Worm (Caenorhabditis elegans) whole organism, early embryonic: ENCODE measurements around the gene best-15.

Source experiments
- B0310.2 ChIP-seq: sonication (generic microtip); optimal IDR thresholded peaks from 2 replicates; lab custom pipeline; 2016; ENCODE audit warnings: mild to moderate bottlenecking, missing genetic modification characterization, missing compliant biosample characterization
- F13C5.2 ChIP-seq: sonication (generic microtip); optimal IDR thresholded peaks from 2 replicates; lab custom pipeline; 2017; ENCODE audit warnings: mild to moderate bottlenecking, missing genetic modification characterization, inconsistent platforms, missing compliant biosample characterization
- aly-1 ChIP-seq: sonication (generic microtip); optimal IDR thresholded peaks from 2 replicates; lab custom pipeline; 2016; ENCODE audit warnings: missing genetic modification characterization, missing compliant biosample characterization
- ama-1 ChIP-seq: fragments of 150-350 bp; optimal IDR thresholded peaks from 2 replicates; lab custom pipeline; 2014
- ceh-13 ChIP-seq: fragments of 200-800 bp; sonication (Bioruptor generic); optimal IDR thresholded peaks from 2 replicates; lab custom pipeline; 2018; ENCODE audit warnings: mild to moderate bottlenecking, missing genetic modification characterization, missing compliant biosample characterization
- ceh-36 ChIP-seq: sonication (generic microtip); optimal IDR thresholded peaks from 2 replicates; lab custom pipeline; 2016; ENCODE audit warnings: missing genetic modification characterization, inconsistent platforms, missing compliant biosample characterization
- ets-7 ChIP-seq: sonication (generic microtip); optimal IDR thresholded peaks from 2 replicates; lab custom pipeline; 2016; ENCODE audit warnings: missing genotype, missing genetic modification characterization, missing compliant biosample characterization
- flt-1 ChIP-seq: fragments of 200-800 bp; sonication (Bioruptor generic); IDR thresholded peaks from 2 replicates; pipeline ENCODE4 v1.3.6; 2022; ENCODE audit warnings: missing genetic modification characterization, missing compliant biosample characterization
- hnd-1 ChIP-seq: sonication (generic microtip); optimal IDR thresholded peaks from 2 replicates; lab custom pipeline; 2016; ENCODE audit warnings: missing genetic modification characterization, missing compliant biosample characterization
- scrt-1 ChIP-seq: fragments of 200-800 bp; sonication (Bioruptor generic); IDR thresholded peaks from 2 replicates; pipeline ENCODE4 v1.3.6; 2022; ENCODE audit warnings: missing genetic modification characterization, missing compliant biosample characterization
- sea-1 ChIP-seq: fragments of 200-800 bp; sonication (Bioruptor generic); conservative IDR thresholded peaks from 2 replicates; pipeline ENCODE4 v1.3.6; 2022; ENCODE audit warnings: missing genetic modification characterization, missing compliant biosample characterization
- tbx-11 ChIP-seq: fragments of 200-800 bp; sonication (Bioruptor generic); IDR thresholded peaks from 2 replicates; pipeline ENCODE4 v1.3.6; 2022; ENCODE audit warnings: missing genetic modification characterization, missing compliant biosample characterization
- tra-4 ChIP-seq: sonication (generic microtip); optimal IDR thresholded peaks from 2 replicates; lab custom pipeline; 2017; ENCODE audit warnings: missing genetic modification characterization, missing compliant biosample characterization

ce11 chrIV:10790353-10790752, 41.7 kb downstream of the best-15 start, which contains the start of gene pept-2:
- TF ChIP-seq ama-1 (lab: Kevin White, UChicago) (no peak), F13C5.2 (tag; lab: Kevin White, UChicago) (no peak), scrt-1 (GFP tag; lab: Robert Waterston, UW) (no peak), ets-7 (tag; lab: Kevin White, UChicago) (no peak), flt-1 (no peak), tra-4 (tag; lab: Kevin White, UChicago) (no peak), tbx-11 (GFP tag; lab: Robert Waterston, UW) (no peak), ceh-36 (tag; lab: Kevin White, UChicago) (no peak), sea-1 (GFP tag; lab: Robert Waterston, UW) (no peak), ceh-13 (GFP tag; lab: Kevin White, UChicago) (no peak), B0310.2 (tag; lab: Kevin White, UChicago) (no peak), hnd-1 (tag; lab: Kevin White, UChicago) (no peak), aly-1 (no peak)
